Fruit fly (Drosophila melanogaster) whole organism, wandering third instar larva: Measurements from ENCODE around the gene bam.

Experiments
- Hr83 ChIP-seq: fragments of 200-300 bp; sonication (Bioruptor generic); optimal IDR thresholded peaks from 2 replicates; lab custom pipeline; 2016; ENCODE audit warnings: missing biosample characterization, mild to moderate bottlenecking, missing genetic modification characterization, moderate library complexity; ENCODE audit not compliant: poor library complexity, severe bottlenecking
- h ChIP-seq: fragments of 200-800 bp; sonication (Bioruptor generic); optimal IDR thresholded peaks from 3 replicates; lab custom pipeline; 2016; ENCODE audit warnings: missing biosample characterization, mild to moderate bottlenecking, missing genetic modification characterization

- TF ChIP-seq h (GFP tag; lab: Kevin White, UChicago) (peak; percentile 48), Hr83 (GFP tag; lab: Kevin White, UChicago) (peak; percentile 33)
These were observed 29.8 kb downstream of the bam start, which contains the start of gene Saysd1 for dm6 chr3R:25215123-25215522.
